Fruit fly (Drosophila melanogaster) whole organism, embryonic: ENCODE measurements around the gene CG11858.

ENCODE experiments used
- Aef1 ChIP-seq: fragments of 200-800 bp; sonication (Bioruptor generic); IDR thresholded peaks from 3 replicates; pipeline ENCODE4 v1.3.6; 2022; ENCODE audit warnings: missing biosample characterization, missing genetic modification characterization
- CG1024 ChIP-seq: fragments of 200-800 bp; sonication (Bioruptor generic); IDR thresholded peaks from 2 replicates; pipeline ENCODE4 v1.3.6; 2022; ENCODE audit warnings: missing biosample characterization, missing genetic modification characterization
- CG12299 ChIP-seq: fragments of 200-800 bp; sonication (Bioruptor generic); optimal IDR thresholded peaks from 2 replicates; lab custom pipeline; 2018; ENCODE audit warnings: missing biosample characterization, mild to moderate bottlenecking, missing genetic modification characterization
- CG12659 ChIP-seq: fragments of 200-800 bp; sonication (Bioruptor generic); optimal IDR thresholded peaks from 3 replicates; lab custom pipeline; 2017; ENCODE audit warnings: mild to moderate bottlenecking, missing biosample characterization, missing genetic modification reagents, missing genetic modification characterization
- CG14667 ChIP-seq: fragments of 200-800 bp; sonication (Bioruptor generic); IDR thresholded peaks from 2 replicates; pipeline ENCODE4 v1.3.6; 2022; ENCODE audit warnings: missing biosample characterization, missing genetic modification characterization
- CG14710 ChIP-seq: fragments of 200-800 bp; sonication (Bioruptor generic); optimal IDR thresholded peaks from 3 replicates; lab custom pipeline; 2019; ENCODE audit warnings: missing biosample characterization, mild to moderate bottlenecking, missing genetic modification characterization, moderate library complexity
- CG1602 ChIP-seq: fragments of 200-800 bp; sonication (Bioruptor generic); optimal IDR thresholded peaks from 3 replicates; lab custom pipeline; 2016; ENCODE audit warnings: missing biosample characterization, missing genetic modification characterization
- CG17361 ChIP-seq: fragments of 200-800 bp; sonication (Bioruptor generic); IDR thresholded peaks from 3 replicates; pipeline ENCODE4 v1.3.6; 2022; ENCODE audit warnings: missing biosample characterization, missing genetic modification characterization
- CG17612 ChIP-seq: fragments of 200-800 bp; sonication (Bioruptor generic); IDR thresholded peaks from 2 replicates; pipeline ENCODE4 v1.3.6; 2022; ENCODE audit warnings: missing biosample characterization, missing genetic modification characterization
- CG17802 ChIP-seq: fragments of 200-800 bp; sonication (Bioruptor generic); optimal IDR thresholded peaks from 2 replicates; lab custom pipeline; 2018; ENCODE audit warnings: missing biosample characterization, mild to moderate bottlenecking, missing genetic modification characterization, moderate library complexity
- CG2678 ChIP-seq: fragments of 200-800 bp; sonication (Bioruptor generic); optimal IDR thresholded peaks from 3 replicates; lab custom pipeline; 2019; ENCODE audit warnings: missing biosample characterization, mild to moderate bottlenecking, missing genetic modification characterization, moderate library complexity
- CG3281 ChIP-seq: fragments of 200-800 bp; sonication (Bioruptor generic); optimal IDR thresholded peaks from 3 replicates; lab custom pipeline; 2017; ENCODE audit warnings: missing biosample characterization, mild to moderate bottlenecking, missing genetic modification characterization
- CG34376 ChIP-seq: fragments of 200-800 bp; sonication (Bioruptor generic); optimal IDR thresholded peaks from 2 replicates; lab custom pipeline; 2018; ENCODE audit warnings: missing biosample characterization, mild to moderate bottlenecking, missing genetic modification characterization
- CG3995 ChIP-seq: fragments of 200-800 bp; sonication (Bioruptor generic); optimal IDR thresholded peaks from 3 replicates; lab custom pipeline; 2016; ENCODE audit warnings: missing biosample characterization, missing genetic modification characterization
- CG4707 ChIP-seq: fragments of 200-800 bp; sonication (Bioruptor generic); optimal IDR thresholded peaks from 2 replicates; lab custom pipeline; 2018; ENCODE audit warnings: missing biosample characterization, mild to moderate bottlenecking, missing genetic modification characterization, moderate library complexity
- CG7987 ChIP-seq: fragments of 200-800 bp; sonication (Bioruptor generic); optimal IDR thresholded peaks from 2 replicates; lab custom pipeline; 2018; ENCODE audit warnings: missing biosample characterization, mild to moderate bottlenecking, missing genetic modification characterization, moderate library complexity
- CG8924 ChIP-seq: fragments of 200-800 bp; optimal IDR thresholded peaks from 3 replicates; lab custom pipeline; 2019; ENCODE audit warnings: missing biosample characterization, mild to moderate bottlenecking, missing genetic modification characterization, moderate library complexity
- CkIIα-i1 ChIP-seq: fragments of 200-800 bp; sonication (Bioruptor generic); IDR thresholded peaks from 2 replicates; pipeline ENCODE4 v1.3.6; 2022; ENCODE audit warnings: missing biosample characterization, missing genetic modification characterization
- Dip3 ChIP-seq: fragments of 200-800 bp; sonication (Bioruptor generic); optimal IDR thresholded peaks from 3 replicates; lab custom pipeline; 2016; ENCODE audit warnings: missing biosample characterization, missing genetic modification characterization
- Dll ChIP-seq: fragments of 200-800 bp; sonication (Bioruptor generic); IDR thresholded peaks from 4 replicates; pipeline ENCODE4 v1.3.6; 2022; ENCODE audit warnings: missing biosample characterization, missing genetic modification characterization; ENCODE audit not compliant: partially characterized antibody
- Dp ChIP-seq: fragments of 200-800 bp; sonication (Bioruptor generic); optimal IDR thresholded peaks from 2 replicates; lab custom pipeline; 2018; ENCODE audit warnings: missing biosample characterization, mild to moderate bottlenecking, missing genetic modification characterization, moderate library complexity
- HmgZ ChIP-seq: fragments of 200-800 bp; sonication (Bioruptor generic); optimal IDR thresholded peaks from 2 replicates; lab custom pipeline; 2018; ENCODE audit warnings: missing biosample characterization, mild to moderate bottlenecking, missing genetic modification characterization
- Jarid2 ChIP-seq: fragments of 200-800 bp; sonication (Bioruptor generic); optimal IDR thresholded peaks from 3 replicates; lab custom pipeline; 2017; ENCODE audit warnings: mild to moderate bottlenecking, missing biosample characterization, missing genetic modification reagents, missing genetic modification characterization
- Mad ChIP-seq: fragments of 200-800 bp; sonication (Bioruptor generic); optimal IDR thresholded peaks from 2 replicates; lab custom pipeline; 2016; ENCODE audit warnings: missing biosample characterization, missing genetic modification characterization
- Med ChIP-seq: fragments of 200-800 bp; sonication (Bioruptor generic); peaks from one replicate; lab custom pipeline; 2016; ENCODE audit warnings: missing biosample characterization, missing genetic modification characterization, mild to moderate bottlenecking, inconsistent platforms, moderate library complexity
- Myb ChIP-seq: fragments of 200-800 bp; sonication (Bioruptor generic); optimal IDR thresholded peaks from 2 replicates; lab custom pipeline; 2016; ENCODE audit warnings: missing biosample characterization, missing genetic modification characterization
- Oaz ChIP-seq: fragments of 200-800 bp; sonication (Bioruptor generic); IDR thresholded peaks from 2 replicates; pipeline ENCODE4 v1.3.6; 2022; ENCODE audit warnings: missing biosample characterization, missing genetic modification characterization
- Oli ChIP-seq: fragments of 200-800 bp; sonication (Bioruptor generic); optimal IDR thresholded peaks from 2 replicates; lab custom pipeline; 2018; ENCODE audit warnings: missing biosample characterization, mild to moderate bottlenecking, missing genetic modification characterization, moderate library complexity
- PHDP ChIP-seq: fragments of 200-800 bp; sonication (Bioruptor generic); optimal IDR thresholded peaks from 3 replicates; lab custom pipeline; 2018; ENCODE audit warnings: missing biosample characterization, mild to moderate bottlenecking, missing genetic modification characterization, moderate library complexity
- Scr ChIP-seq: fragments of 200-800 bp; sonication (Bioruptor generic); IDR thresholded peaks from 2 replicates; pipeline ENCODE4 v1.3.6; 2022; ENCODE audit warnings: missing biosample characterization, missing genetic modification characterization; ENCODE audit not compliant: partially characterized antibody
- al ChIP-seq: fragments of 200-800 bp; sonication (Bioruptor generic); IDR thresholded peaks from 2 replicates; pipeline ENCODE4 v1.3.6; 2022; ENCODE audit warnings: missing biosample characterization, missing genetic modification characterization
- ato ChIP-seq: fragments of 200-800 bp; sonication (Bioruptor generic); IDR thresholded peaks from 2 replicates; pipeline ENCODE4 v1.3.6; 2022; ENCODE audit warnings: missing biosample characterization, missing genetic modification characterization; ENCODE audit not compliant: partially characterized antibody
- btn ChIP-seq: fragments of 200-800 bp; sonication (Bioruptor generic); optimal IDR thresholded peaks from 2 replicates; lab custom pipeline; 2016; ENCODE audit warnings: missing biosample characterization, missing genetic modification characterization
- cato ChIP-seq: fragments of 200-800 bp; sonication (Bioruptor generic); optimal IDR thresholded peaks from 2 replicates; lab custom pipeline; 2016; ENCODE audit warnings: missing biosample characterization, missing genetic modification characterization, borderline replicate concordance
- caup ChIP-seq: fragments of 200-800 bp; sonication (Bioruptor generic); optimal IDR thresholded peaks from 3 replicates; lab custom pipeline; 2017; ENCODE audit warnings: missing biosample characterization, mild to moderate bottlenecking, missing genetic modification characterization, moderate library complexity; ENCODE audit not compliant: severe bottlenecking
- chinmo ChIP-seq: fragments of 200-800 bp; sonication (Bioruptor generic); IDR thresholded peaks from 4 replicates; pipeline ENCODE4 v1.3.6; 2022; ENCODE audit warnings: missing biosample characterization, missing genetic modification characterization; ENCODE audit not compliant: partially characterized antibody
- da ChIP-seq: fragments of 200-800 bp; sonication (Bioruptor generic); optimal IDR thresholded peaks from 2 replicates; lab custom pipeline; 2016; ENCODE audit warnings: missing biosample characterization, missing genetic modification characterization
- dimm ChIP-seq: fragments of 200-800 bp; sonication (Bioruptor generic); IDR thresholded peaks from 2 replicates; pipeline ENCODE4 v1.3.6; 2022; ENCODE audit warnings: missing biosample characterization, missing genetic modification characterization
- disco-r ChIP-seq: fragments of 200-800 bp; sonication (Bioruptor generic); optimal IDR thresholded peaks from 2 replicates; lab custom pipeline; 2016; ENCODE audit warnings: missing biosample characterization, missing genetic modification characterization
- dysf ChIP-seq: fragments of 200-800 bp; sonication (Bioruptor generic); IDR thresholded peaks from 3 replicates; pipeline ENCODE4 v1.3.6; 2022; ENCODE audit warnings: missing biosample characterization, missing genetic modification characterization
- hb ChIP-seq: fragments of 200-800 bp; sonication (Bioruptor generic); IDR thresholded peaks from 3 replicates; pipeline ENCODE4 v1.3.6; 2022; ENCODE audit warnings: missing biosample characterization, missing genetic modification characterization; ENCODE audit not compliant: partially characterized antibody
- kni ChIP-seq: fragments of 200-800 bp; sonication (Bioruptor generic); optimal IDR thresholded peaks from 3 replicates; lab custom pipeline; 2017; ENCODE audit warnings: mild to moderate bottlenecking, missing biosample characterization, missing genetic modification reagents, missing genetic modification characterization
- lov ChIP-seq, 2 experiments: fragments of 200-800 bp in 1 of 2; fragments of >200 bp in 1 of 2; sonication (Bioruptor generic) in 1 of 2; IDR thresholded peaks in 1 of 2; optimal IDR thresholded peaks in 1 of 2; 2 replicates in 1 of 2; 3 replicates in 1 of 2; pipeline versions ENCODE4 v1.3.6 to Lab custom; 2017 to 2022; ENCODE audit warnings: missing biosample characterization in 1 of 2, missing genetic modification characterization in 1 of 2
- psq ChIP-seq: fragments of 200-800 bp; sonication (Bioruptor generic); optimal IDR thresholded peaks from 2 replicates; lab custom pipeline; 2017; ENCODE audit warnings: missing biosample characterization, missing genetic modification characterization
- row ChIP-seq: fragments of 200-800 bp; sonication (Bioruptor generic); IDR thresholded peaks from 3 replicates; pipeline ENCODE4 v1.3.6; 2022; ENCODE audit warnings: missing biosample characterization, missing genetic modification characterization
- sima ChIP-seq: fragments of 200-800 bp; sonication (Bioruptor generic); optimal IDR thresholded peaks from 2 replicates; lab custom pipeline; 2016; ENCODE audit warnings: missing biosample characterization, missing genetic modification characterization
- tup ChIP-seq: fragments of 200-800 bp; sonication (Bioruptor generic); optimal IDR thresholded peaks from 2 replicates; lab custom pipeline; 2016; ENCODE audit warnings: missing biosample characterization, mild to moderate bottlenecking, missing genetic modification characterization, moderate library complexity
- vfl ChIP-seq: fragments of 200-800 bp; sonication (Bioruptor generic); optimal IDR thresholded peaks from 2 replicates; lab custom pipeline; 2016; ENCODE audit warnings: missing biosample characterization, missing genetic modification characterization
- zfh2 ChIP-seq: fragments of 200-800 bp; sonication (Bioruptor generic); optimal IDR thresholded peaks from 2 replicates; lab custom pipeline; 2016; ENCODE audit warnings: missing biosample characterization, missing genetic modification characterization

Gene CG11858

dm6 chr3R:25245052-25245813 lies 17.3 kb upstream of the CG11858 start, which contains the start of gene bam (continued):
- no peak for TF ChIP-seq CG2678 (tag; lab: Kevin White, UChicago)
- no peak for TF ChIP-seq CG7987 (GFP tag; lab: Kevin White, UChicago)
- peak; percentile 67 for TF ChIP-seq HmgZ (tag; lab: Kevin White, UChicago)
- no peak for TF ChIP-seq dysf (GFP tag; lab: Robert Waterston, UW)
- no peak for TF ChIP-seq lov (optimal IDR thresholded peaks at IDR 0.05; lab: Kevin White, UChicago)
- no peak for TF ChIP-seq lov (GFP tag; IDR thresholded peaks at IDR 0.05; lab: Robert Waterston, UW)
- no peak for TF ChIP-seq chinmo (GFP tag; lab: Robert Waterston, UW)
- no peak for TF ChIP-seq Dll (GFP tag; lab: Robert Waterston, UW)
- no peak for TF ChIP-seq Oli (tag; lab: Kevin White, UChicago)
- TF ChIP-seq Med (GFP tag; lab: Kevin White, UChicago): peak; percentile 56
- TF ChIP-seq Oaz: no peak
- TF ChIP-seq CG1602 (GFP tag; lab: Kevin White, UChicago): no peak
- TF ChIP-seq caup (GFP tag; lab: Kevin White, UChicago): no peak
- no peak for TF ChIP-seq hb (GFP tag; lab: Robert Waterston, UW)
- peak; percentile 4 for TF ChIP-seq CG8924 (tag; lab: Kevin White, UChicago)
- TF ChIP-seq al (GFP tag; lab: Robert Waterston, UW): no peak
- no peak for TF ChIP-seq CG12299 (tag; lab: Kevin White, UChicago)
- TF ChIP-seq CG17802 (tag; lab: Kevin White, UChicago): no peak
- TF ChIP-seq CG17612 (GFP tag; lab: Robert Waterston, UW): no peak
- no peak for TF ChIP-seq kni (GFP tag; lab: Kevin White, UChicago)
- no peak for TF ChIP-seq sima (GFP tag; lab: Kevin White, UChicago)
- TF ChIP-seq Mad (GFP tag; lab: Kevin White, UChicago): no peak
- no peak for TF ChIP-seq Jarid2
- peak; percentile 51 for TF ChIP-seq Myb (GFP tag; lab: Kevin White, UChicago)
- TF ChIP-seq Dp (GFP tag; lab: Kevin White, UChicago): peak; percentile 97
- TF ChIP-seq vfl (GFP tag; lab: Kevin White, UChicago): no peak
- TF ChIP-seq CkIIα-i1 (GFP tag; lab: Robert Waterston, UW): no peak
- no peak for TF ChIP-seq psq (GFP tag; lab: Kevin White, UChicago)
- TF ChIP-seq cato: no peak
- TF ChIP-seq CG1024 (GFP tag; lab: Robert Waterston, UW): no peak
- TF ChIP-seq CG3281 (GFP tag; lab: Kevin White, UChicago): no peak
- TF ChIP-seq disco-r (GFP tag; lab: Kevin White, UChicago): no peak
- peak; percentile 4 for TF ChIP-seq PHDP (tag; lab: Kevin White, UChicago)
- no peak for TF ChIP-seq tup (GFP tag; lab: Kevin White, UChicago)
- TF ChIP-seq CG4707 (GFP tag; lab: Kevin White, UChicago): no peak
- peak; percentile 14; the same call in 1 of the 3 replicates for TF ChIP-seq Aef1 (GFP tag; lab: Robert Waterston, UW)
- TF ChIP-seq zfh2: no peak
- peak; percentile 37 for TF ChIP-seq CG12659 (GFP tag; lab: Kevin White, UChicago)
- 0 out of 3 replicates have a peak, but pooled peaks have one; percentile 24 for TF ChIP-seq CG17361 (GFP tag; lab: Robert Waterston, UW)
- no peak for TF ChIP-seq Scr (GFP tag; lab: Robert Waterston, UW)
- no peak for TF ChIP-seq row
- TF ChIP-seq CG34376 (GFP tag; lab: Kevin White, UChicago): no peak
- TF ChIP-seq da (GFP tag; lab: Kevin White, UChicago): no peak
- TF ChIP-seq Dip3 (GFP tag; lab: Kevin White, UChicago): no peak
- no peak for TF ChIP-seq CG14667 (GFP tag; lab: Robert Waterston, UW)
- TF ChIP-seq CG14710: peak; percentile 45
- TF ChIP-seq ato (GFP tag; lab: Robert Waterston, UW): no peak
- TF ChIP-seq btn (GFP tag; lab: Kevin White, UChicago): no peak
- peak; percentile 38 for TF ChIP-seq CG3995 (GFP tag; lab: Kevin White, UChicago)
- TF ChIP-seq dimm (GFP tag; lab: Robert Waterston, UW): no peak
